Worm (Caenorhabditis elegans) whole organism, dauer: ENCODE measurements around the gene W06D11.1.

Experiments
- unc-62 ChIP-seq: sonication (generic microtip); optimal IDR thresholded peaks from 2 replicates; lab custom pipeline; 2017; ENCODE audit warnings: missing biosample characterization, missing genetic modification reagents, missing genetic modification characterization

The W06D11.1 gene

ce11 chrX:12294263-12294662, at the start of gene W06D11.1:
TSS of gene W06D11.1 (plus strand) at chrX:12294563.
- no peak for TF ChIP-seq unc-62 (GFP tag; lab: Kevin White, UChicago)

- TF ChIP-seq unc-62 (GFP tag; lab: Kevin White, UChicago), result no peak
Measured at ce11 chrX:12248140-12248539, 46.2 kb upstream of the W06D11.1 start.

ce11 chrX:12252189-12252588, 42.2 kb upstream of the W06D11.1 start:
- no peak for TF ChIP-seq unc-62 (GFP tag; lab: Kevin White, UChicago)

ce11 chrX:12256594-12257048, 37.7 kb upstream of the W06D11.1 start, which contains the start of gene E01G6.2:
TSS of gene E01G6.2 (plus strand) at chrX:12256644.
- TF ChIP-seq unc-62 (GFP tag; lab: Kevin White, UChicago), result no peak

ce11 chrX:12260381-12260931, 33.9 kb upstream of the W06D11.1 start, which contains the start of gene E01G6.1:
TSS of gene E01G6.1 (plus strand) at chrX:12260881.
- TF ChIP-seq unc-62 (GFP tag; lab: Kevin White, UChicago), result no peak

ce11 chrX:12270841-12271240, 23.5 kb upstream of the W06D11.1 start, which contains the start of gene otpl-8:
TSS of gene otpl-8 (minus strand) at chrX:12270941.
- TF ChIP-seq unc-62 (GFP tag; lab: Kevin White, UChicago), result no peak

ce11 chrX:12273870-12274269, 20.5 kb upstream of the W06D11.1 start, which contains the start of gene H19J13.2:
TSS of gene H19J13.2 (minus strand) at chrX:12273970.
- TF ChIP-seq unc-62 (GFP tag; lab: Kevin White, UChicago), result no peak

ce11 chrX:12275577-12275976, 18.8 kb upstream of the W06D11.1 start, which contains the start of gene C04B4.6:
TSS of gene C04B4.6 (minus strand) at chrX:12275677.
- TF ChIP-seq unc-62 (GFP tag; lab: Kevin White, UChicago), result no peak

- no peak for TF ChIP-seq unc-62 (GFP tag; lab: Kevin White, UChicago)
Measured at ce11 chrX:12280477-12280876, 13.9 kb upstream of the W06D11.1 start, which contains the start of gene C04B4.1. TSS of gene C04B4.1 (plus strand) at chrX:12280777.

- TF ChIP-seq unc-62 (GFP tag; lab: Kevin White, UChicago), result no peak
Measured at ce11 chrX:12282911-12283310, 11.5 kb upstream of the W06D11.1 start, which contains the start of gene C04B4.2. TSS of gene C04B4.2 (plus strand) at chrX:12283281.

- TF ChIP-seq unc-62 (GFP tag; lab: Kevin White, UChicago), result no peak
Measured at ce11 chrX:12284161-12284560, 10.2 kb upstream of the W06D11.1 start.

- TF ChIP-seq unc-62 (GFP tag; lab: Kevin White, UChicago), result no peak
Measured at ce11 chrX:12285496-12285895, 8.9 kb upstream of the W06D11.1 start, which contains the start of gene lips-2. TSS of gene lips-2 (plus strand) at chrX:12285796.

- TF ChIP-seq unc-62 (GFP tag; lab: Kevin White, UChicago), result no peak
Measured at ce11 chrX:12288254-12288653, 6.1 kb upstream of the W06D11.1 start, which contains the start of gene C04B4.5. TSS of gene C04B4.5 (minus strand) at chrX:12288354.

ce11 chrX:12290539-12290938, 3.8 kb upstream of the W06D11.1 start, which contains the start of gene C04B4.4:
TSS of gene C04B4.4 (plus strand) at chrX:12290839.
- TF ChIP-seq unc-62 (GFP tag; lab: Kevin White, UChicago), result no peak

ce11 chrX:12296392-12296791, 2.0 kb downstream of the W06D11.1 start, which contains the start of gene W06D11.2:
TSS of gene W06D11.2 (minus strand) at chrX:12296730.
- no peak for TF ChIP-seq unc-62 (GFP tag; lab: Kevin White, UChicago)

- no peak for TF ChIP-seq unc-62 (GFP tag; lab: Kevin White, UChicago)
Measured at ce11 chrX:12298324-12298723, 4.0 kb downstream of the W06D11.1 start, which contains the start of gene W06D11.3. TSS of gene W06D11.3 (plus strand) at chrX:12298683.

ce11 chrX:12299834-12300233, 5.5 kb downstream of the W06D11.1 start, which contains the start of gene W06D11.5:
TSS of gene W06D11.5 (plus strand) at chrX:12300134.
- no peak for TF ChIP-seq unc-62 (GFP tag; lab: Kevin White, UChicago)
